Worm (Caenorhabditis elegans): Measurements from ENCODE around the gene M02G9.4.

Gene M02G9.4

DNA sequence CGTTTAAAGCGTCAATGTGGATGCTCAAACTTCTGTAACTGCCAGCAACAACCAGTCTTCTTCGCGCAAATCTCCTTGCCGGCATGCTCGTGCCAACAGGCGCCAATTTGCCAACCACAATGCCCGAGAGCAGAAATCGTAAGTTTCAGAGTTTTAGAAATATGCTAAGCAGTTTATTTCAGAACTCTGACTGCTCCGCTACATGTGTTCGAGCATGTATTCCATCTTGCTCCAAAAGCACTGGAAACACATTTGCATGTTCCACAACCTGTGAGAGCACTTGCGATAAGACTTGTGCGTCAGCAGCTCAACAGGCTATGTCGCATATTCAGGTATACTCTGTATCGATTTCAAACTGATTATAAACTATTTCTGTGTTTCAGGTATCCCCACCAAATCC is 12.6 kb downstream of the M02G9.4 start:
- TF ChIP-seq Y53F4B.3 (GFP tag; IDR thresholded peaks at IDR 0.05): no peak
- TF ChIP-seq dpl-1 (GFP tag; optimal IDR thresholded peaks at IDR 0.05): no peak
- no peak for TF ChIP-seq Y56A3A.18 (GFP tag; IDR thresholded peaks at IDR 0.05)
- no peak for TF ChIP-seq C17E4.6 (GFP tag; IDR thresholded peaks at IDR 0.05)

DNA sequence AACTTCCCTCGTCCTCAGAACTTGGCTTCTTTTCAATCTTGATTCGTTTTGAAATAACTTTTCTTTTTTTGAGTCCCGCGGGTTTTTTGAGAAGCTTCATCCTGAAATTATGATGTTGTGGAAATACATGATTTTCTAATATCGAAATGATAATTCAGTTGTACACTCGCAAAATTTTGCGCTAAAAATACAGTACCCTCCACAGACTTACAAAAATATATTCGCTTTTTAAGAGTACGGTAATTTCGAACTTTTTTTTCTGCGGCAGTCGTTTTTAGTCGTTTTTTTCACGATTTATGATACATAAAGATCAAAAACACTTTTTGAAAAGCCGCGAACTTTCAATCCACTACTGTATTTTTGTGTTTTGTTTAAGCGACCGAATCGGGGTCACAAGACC is 27.9 kb downstream of the M02G9.4 start, which contains the start of gene pro-2:
TSS of gene pro-2 (minus strand) at position 101 of the 400 bp plus-strand sequence.
- TF ChIP-seq nhr-27 (tag; optimal IDR thresholded peaks at IDR 0.05) (no peak), attf-6 (GFP tag; IDR thresholded peaks at IDR 0.05) (no peak), nhr-120 (GFP tag; IDR thresholded peaks at IDR 0.05) (no peak), nfya-2 (GFP tag; IDR thresholded peaks at IDR 0.05) (no peak), egl-18 (GFP tag; IDR thresholded peaks at IDR 0.05) (no peak), rcor-1 (GFP tag; IDR thresholded peaks at IDR 0.05) (no peak), ceh-91 (GFP tag; IDR thresholded peaks at IDR 0.05) (no peak)

DNA sequence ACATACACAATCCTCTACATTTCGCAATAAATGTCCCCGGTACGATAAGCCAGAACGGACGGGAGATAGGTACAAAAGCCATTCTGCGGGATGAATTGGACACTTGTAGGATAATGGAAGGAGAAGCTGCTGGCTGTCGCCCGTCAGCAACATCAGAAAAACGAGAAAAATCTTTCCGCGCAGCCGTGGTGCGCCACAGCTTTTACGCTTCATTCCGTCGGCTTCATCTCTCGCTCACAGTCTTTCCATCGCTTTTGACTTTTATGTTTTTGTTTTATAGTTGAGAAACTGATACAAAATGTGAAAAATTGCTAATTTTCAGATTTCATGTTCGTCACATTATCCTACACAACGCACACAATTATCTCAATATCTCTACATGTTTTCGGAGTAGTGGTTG is 29.0 kb downstream of the M02G9.4 start, which contains the start of gene C07E3.10:
TSS of gene C07E3.10 (plus strand) at position 301 of the 400 bp plus-strand sequence.
- TF ChIP-seq madf-6 (GFP tag; IDR thresholded peaks at IDR 0.05): peak; percentile 37; the same call in 1 of the 2 replicates
- TF ChIP-seq D2030.7 (GFP tag; IDR thresholded peaks at IDR 0.05): no peak
- TF ChIP-seq cebp-1 (GFP tag; IDR thresholded peaks at IDR 0.05): no peak
- peak; percentile 53 for TF ChIP-seq cebp-1 (tag; optimal IDR thresholded peaks at IDR 0.05)

DNA sequence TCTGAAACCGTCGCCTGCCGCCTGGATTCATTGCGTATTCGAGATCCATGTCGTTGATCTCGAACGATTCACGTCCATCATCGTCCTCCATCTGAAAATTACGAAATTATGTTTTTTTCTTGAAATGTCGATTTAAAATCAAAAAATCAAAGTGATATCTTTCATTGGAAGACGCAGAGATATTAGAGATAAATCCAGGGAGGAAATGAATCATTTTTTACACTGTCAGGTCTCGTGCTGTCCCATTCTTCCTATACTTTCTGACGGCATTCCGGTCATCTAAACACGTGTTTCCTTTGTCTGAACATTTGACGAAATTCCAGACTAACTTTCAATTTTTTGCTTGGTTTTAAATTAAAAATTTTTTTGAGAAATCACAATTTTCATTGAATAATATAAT is 32.8 kb downstream of the M02G9.4 start, which contains the start of gene stip-1:
TSS of gene stip-1 (minus strand) at position 98 of the 400 bp plus-strand sequence.
- TF ChIP-seq F10E7.11 (tag; optimal IDR thresholded peaks at IDR 0.05) (no peak), D2030.7 (GFP tag; IDR thresholded peaks at IDR 0.05) (no peak), cebp-1 (GFP tag; IDR thresholded peaks at IDR 0.05) (no peak), cebp-1 (tag; optimal IDR thresholded peaks at IDR 0.05) (peak; percentile 48)

DNA sequence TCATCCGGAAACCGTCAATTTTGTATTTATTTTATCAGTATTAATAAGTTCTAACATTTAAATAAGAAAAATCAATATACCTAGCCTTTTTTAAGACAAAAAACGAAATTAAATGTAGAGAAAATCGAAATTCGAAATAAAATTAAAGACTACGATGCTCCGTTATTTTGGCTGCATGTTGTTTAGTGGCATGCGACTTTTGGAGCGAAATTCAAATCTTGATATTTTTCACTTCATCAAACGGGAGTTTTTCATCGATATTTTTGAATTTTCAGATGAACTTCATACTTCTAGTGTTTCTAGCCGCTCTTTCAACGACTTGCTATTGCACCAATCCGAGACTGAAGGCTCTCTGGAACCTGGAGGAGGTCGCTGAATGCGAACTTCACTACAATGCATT is 33.4 kb downstream of the M02G9.4 start, which contains the start of gene C07E3.9:
TSS of gene C07E3.9 (plus strand) at position 270 of the 400 bp plus-strand sequence.
- no peak for TF ChIP-seq ceh-58 (GFP tag; IDR thresholded peaks at IDR 0.05)
- peak; percentile 79 for TF ChIP-seq lin-54 (GFP tag; optimal IDR thresholded peaks at IDR 0.05)
- TF ChIP-seq lin-35 (GFP tag; optimal IDR thresholded peaks at IDR 0.05): peak in 1 of 3 experiments; percentile 58
- TF ChIP-seq dpl-1 (GFP tag; optimal IDR thresholded peaks at IDR 0.05): peak; percentile 66
- TF ChIP-seq attf-3 (GFP tag; conservative IDR thresholded peaks at IDR 0.05): peak; percentile 90
- TF ChIP-seq efl-1 (GFP tag; optimal IDR thresholded peaks at IDR 0.05): peak; percentile 53
- TF ChIP-seq C06A6.2 (GFP tag; conservative IDR thresholded peaks at IDR 0.05): no peak

DNA sequence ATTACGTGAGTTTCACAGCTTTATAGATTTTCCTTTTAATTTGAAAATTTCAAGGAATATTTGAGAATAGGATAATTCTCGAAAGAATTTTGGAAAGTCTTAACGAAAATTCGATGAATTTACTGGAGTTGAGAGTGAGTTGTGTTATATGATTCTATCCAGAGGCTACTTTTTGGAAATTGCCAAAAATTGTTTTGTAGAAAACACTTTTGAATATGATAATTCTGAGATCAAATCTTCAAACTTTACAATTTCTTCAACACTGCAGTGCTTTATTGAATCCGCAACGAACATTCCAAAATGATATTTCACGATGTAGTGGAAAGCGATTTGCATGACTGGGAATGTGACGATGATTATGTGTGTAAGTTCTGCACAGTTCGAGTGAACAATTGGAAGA is 34.9 kb downstream of the M02G9.4 start, which contains the start of gene C07E3.8:
TSS of gene C07E3.8 (plus strand) at position 301 of the 400 bp plus-strand sequence.
- TF ChIP-seq egrh-3 (GFP tag; IDR thresholded peaks at IDR 0.05): no peak
- TF ChIP-seq nhr-90 (tag; optimal IDR thresholded peaks at IDR 0.05): no peak
- no peak for TF ChIP-seq hmg-1.2 (GFP tag; IDR thresholded peaks at IDR 0.05)
- no peak for TF ChIP-seq T26A5.8 (tag; optimal IDR thresholded peaks at IDR 0.05)
- TF ChIP-seq akir-1 (GFP tag; optimal IDR thresholded peaks at IDR 0.05): no peak
- no peak for TF ChIP-seq cebp-1 (GFP tag; IDR thresholded peaks at IDR 0.05)
- no peak for TF ChIP-seq cebp-1 (tag; optimal IDR thresholded peaks at IDR 0.05)
- no peak for TF ChIP-seq nfya-1 (tag; optimal IDR thresholded peaks at IDR 0.05; ENCODE audit: borderline replicate concordance, insufficient read depth)
- TF ChIP-seq hmg-20 (GFP tag; IDR thresholded peaks at IDR 0.05): no peak
- no peak for TF ChIP-seq egl-44 (GFP tag; IDR thresholded peaks at IDR 0.05)
- no peak for TF ChIP-seq rpc-1 (optimal IDR thresholded peaks at IDR 0.05)
- no peak for TF ChIP-seq rpc-1 (tag; optimal IDR thresholded peaks at IDR 0.05)
- TF ChIP-seq C06A6.2 (GFP tag; conservative IDR thresholded peaks at IDR 0.05): no peak
- no peak for TF ChIP-seq chd-7 (tag; optimal IDR thresholded peaks at IDR 0.05)
- TF ChIP-seq madf-8 (GFP tag; conservative IDR thresholded peaks at IDR 0.05): no peak

Measured in whole organism, young adult.